Worm (Caenorhabditis elegans) whole organism, young adult: Measurements from ENCODE around the gene C45G9.14.

Experiments
- B0035.1 ChIP-seq: sonication (generic microtip); optimal IDR thresholded peaks from 2 replicates; lab custom pipeline; 2016; ENCODE audit warnings: missing genetic modification characterization, mild to moderate bottlenecking, missing compliant biosample characterization, missing genotype, missing genetic modification reagents
- B0336.3 ChIP-seq: fragments of 200-800 bp; sonication (Bioruptor generic); IDR thresholded peaks from 2 replicates; pipeline ENCODE4 v1.3.6; 2022; ENCODE audit warnings: missing genetic modification characterization, missing compliant biosample characterization
- D2030.7 ChIP-seq: fragments of 200-800 bp; sonication (Bioruptor generic); IDR thresholded peaks from 2 replicates; pipeline ENCODE4 v1.3.6; 2022; ENCODE audit warnings: missing genetic modification reagents, missing genetic modification characterization, missing compliant biosample characterization
- F10E7.11 ChIP-seq: sonication (generic microtip); optimal IDR thresholded peaks from 2 replicates; lab custom pipeline; 2017; ENCODE audit warnings: mild to moderate bottlenecking, missing genetic modification characterization, moderate library complexity, missing compliant biosample characterization
- F39B2.1 ChIP-seq: fragments of 200-800 bp; sonication (Bioruptor generic); IDR thresholded peaks from 2 replicates; pipeline ENCODE4 v1.3.6; 2022; ENCODE audit warnings: missing genetic modification reagents, missing genetic modification characterization, missing compliant biosample characterization
- F52B5.7 ChIP-seq: sonication (generic microtip); optimal IDR thresholded peaks from 2 replicates; lab custom pipeline; 2016; ENCODE audit warnings: mild to moderate bottlenecking, missing genetic modification characterization, missing compliant biosample characterization
- F57C9.4 ChIP-seq: sonication (generic microtip); optimal IDR thresholded peaks from 2 replicates; lab custom pipeline; 2017; ENCODE audit warnings: mild to moderate bottlenecking, missing genetic modification characterization, missing compliant biosample characterization
- Y56A3A.18 ChIP-seq: fragments of 200-800 bp; sonication (Bioruptor generic); IDR thresholded peaks from 2 replicates; pipeline ENCODE4 v1.3.6; 2022; ENCODE audit warnings: missing genetic modification reagents, missing genetic modification characterization, missing compliant biosample characterization
- Y95B8A.8 ChIP-seq: fragments of 200-800 bp; sonication (Bioruptor generic); IDR thresholded peaks from 2 replicates; pipeline ENCODE4 v1.3.6; 2022; ENCODE audit warnings: missing genetic modification reagents, missing genetic modification characterization, missing compliant biosample characterization
- ZK185.1 ChIP-seq: sonication (generic microtip); optimal IDR thresholded peaks from 2 replicates; lab custom pipeline; 2016; ENCODE audit warnings: mild to moderate bottlenecking, missing genetic modification characterization, missing compliant biosample characterization; ENCODE audit not compliant: poor library complexity, severe bottlenecking
- ama-1 ChIP-seq, 3 experiments: fragments of 150-350 bp in 1 of 3; sonication (generic microtip) in 2 of 3; optimal IDR thresholded peaks; 2 replicates each; lab custom pipeline; 2014 to 2018; ENCODE audit warnings: missing biosample characterization in 2 of 3, missing genetic modification characterization in 2 of 3, missing genetic modification reagents in 2 of 3
- aptf-2 ChIP-seq: fragments of 200-800 bp; sonication (Bioruptor generic); conservative IDR thresholded peaks from 2 replicates; pipeline ENCODE4 v1.3.6; 2022; ENCODE audit warnings: missing genetic modification reagents, missing genetic modification characterization, missing compliant biosample characterization
- athp-1 ChIP-seq: sonication (generic microtip); optimal IDR thresholded peaks from 2 replicates; lab custom pipeline; 2017; ENCODE audit warnings: mild to moderate bottlenecking, missing genetic modification characterization, missing compliant biosample characterization
- attf-3 ChIP-seq: fragments of 200-800 bp; sonication (Bioruptor generic); conservative IDR thresholded peaks from 2 replicates; pipeline ENCODE4 v1.3.6; 2022; ENCODE audit warnings: missing genetic modification reagents, missing genetic modification characterization, missing compliant biosample characterization
- bed-1 ChIP-seq: fragments of 200-800 bp; sonication (Bioruptor generic); IDR thresholded peaks from 2 replicates; pipeline ENCODE4 v1.3.6; 2022; ENCODE audit warnings: missing genetic modification reagents, missing genetic modification characterization, missing compliant biosample characterization
- cebp-2 ChIP-seq: fragments of 200-800 bp; sonication (Bioruptor generic); IDR thresholded peaks from 2 replicates; pipeline ENCODE4 v1.3.6; 2022; ENCODE audit warnings: missing genetic modification characterization, missing compliant biosample characterization
- ceh-58 ChIP-seq: fragments of 200-800 bp; sonication (Bioruptor generic); IDR thresholded peaks from 2 replicates; pipeline ENCODE4 v1.3.6; 2022; ENCODE audit warnings: missing genetic modification characterization, missing compliant biosample characterization
- ceh-79 ChIP-seq: sonication (generic microtip); optimal IDR thresholded peaks from 2 replicates; lab custom pipeline; 2017; ENCODE audit warnings: mild to moderate bottlenecking, missing genetic modification characterization, missing compliant biosample characterization
- ceh-91 ChIP-seq: fragments of 200-800 bp; sonication (Bioruptor generic); IDR thresholded peaks from 2 replicates; pipeline ENCODE4 v1.3.6; 2022; ENCODE audit warnings: missing genetic modification reagents, missing genetic modification characterization, missing compliant biosample characterization
- chd-7 ChIP-seq: sonication (generic microtip); optimal IDR thresholded peaks from 2 replicates; lab custom pipeline; 2016; ENCODE audit warnings: mild to moderate bottlenecking, missing genetic modification characterization, moderate library complexity, missing compliant biosample characterization
- dpl-1 ChIP-seq: fragments of 150-350 bp; optimal IDR thresholded peaks from 2 replicates; lab custom pipeline; 2014; ENCODE audit warnings: missing biosample characterization, missing genetic modification reagents, missing genetic modification characterization
- efl-1 ChIP-seq: fragments of 150-350 bp; optimal IDR thresholded peaks from 2 replicates; lab custom pipeline; 2014; ENCODE audit warnings: missing biosample characterization, missing genetic modification reagents, missing genetic modification characterization
- egl-44 ChIP-seq: fragments of 200-800 bp; sonication (Bioruptor generic); IDR thresholded peaks from 2 replicates; pipeline ENCODE4 v1.3.6; 2022; ENCODE audit warnings: missing genetic modification reagents, missing genetic modification characterization, missing compliant biosample characterization
- fkh-3 ChIP-seq: sonication (generic microtip); optimal IDR thresholded peaks from 2 replicates; lab custom pipeline; 2016; ENCODE audit warnings: mild to moderate bottlenecking, missing genetic modification characterization, missing compliant biosample characterization
- hlh-12 ChIP-seq: sonication (generic microtip); optimal IDR thresholded peaks from 2 replicates; lab custom pipeline; 2016; ENCODE audit warnings: missing genetic modification characterization, missing compliant biosample characterization
- hmg-1.2 ChIP-seq: fragments of 200-800 bp; sonication (Bioruptor generic); IDR thresholded peaks from 2 replicates; pipeline ENCODE4 v1.3.6; 2022; ENCODE audit warnings: missing genetic modification reagents, missing genetic modification characterization, missing compliant biosample characterization
- hsf-1 ChIP-seq: fragments of 200-800 bp; sonication (Bioruptor generic); IDR thresholded peaks from 2 replicates; pipeline ENCODE4 v1.3.6; 2022; ENCODE audit warnings: missing genetic modification reagents, missing genetic modification characterization, missing compliant biosample characterization
- lin-35 ChIP-seq, 3 experiments: fragments of 150-350 bp in 2 of 3; sonication (generic microtip) in 1 of 3; optimal IDR thresholded peaks; 2 replicates each; lab custom pipeline; 2014 to 2018; ENCODE audit warnings: missing biosample characterization in 3 of 3, missing genetic modification characterization in 3 of 3, missing genetic modification reagents in 3 of 3
- lin-54 ChIP-seq: fragments of 200-800 bp; sonication (Bioruptor generic); optimal IDR thresholded peaks from 2 replicates; lab custom pipeline; 2018; ENCODE audit warnings: mild to moderate bottlenecking, missing genetic modification characterization, missing compliant biosample characterization
- lsy-27 ChIP-seq: sonication (generic microtip); optimal IDR thresholded peaks from 2 replicates; lab custom pipeline; 2017; ENCODE audit warnings: missing genetic modification characterization, mild to moderate bottlenecking, missing compliant biosample characterization, antibody characterized with exemption, missing genotype, borderline replicate concordance; ENCODE audit not compliant: insufficient read depth
- madf-3 ChIP-seq: fragments of 200-800 bp; sonication (Bioruptor generic); IDR thresholded peaks from 2 replicates; pipeline ENCODE4 v1.3.6; 2022; ENCODE audit warnings: missing genetic modification reagents, missing genetic modification characterization, missing compliant biosample characterization
- mel-28 ChIP-seq: sonication (generic microtip); optimal IDR thresholded peaks from 2 replicates; lab custom pipeline; 2016; ENCODE audit warnings: borderline replicate concordance, mild to moderate bottlenecking, missing genetic modification characterization, missing compliant biosample characterization
- nfya-1 ChIP-seq: sonication (generic microtip); optimal IDR thresholded peaks from 2 replicates; lab custom pipeline; 2017; ENCODE audit warnings: antibody characterized with exemption, missing compliant biosample characterization, missing genetic modification characterization, borderline replicate concordance; ENCODE audit not compliant: insufficient read depth
- pbrm-1 ChIP-seq: fragments of 200-800 bp; sonication (Bioruptor generic); IDR thresholded peaks from 2 replicates; pipeline ENCODE4 v1.3.6; 2022; ENCODE audit warnings: missing genetic modification reagents, missing genetic modification characterization, missing compliant biosample characterization
- rec-8 ChIP-seq, 2 experiments: sonication (generic microtip); optimal IDR thresholded peaks; 2 replicates each; lab custom pipeline; 2016; ENCODE audit warnings: mild to moderate bottlenecking in 2 of 2, missing genetic modification characterization in 2 of 2, missing genetic modification reagents in 2 of 2, missing genotype in 2 of 2, missing biosample characterization in 1 of 2, missing compliant biosample characterization in 1 of 2, moderate library complexity in 1 of 2
- sdz-38 ChIP-seq: sonication (generic microtip); optimal IDR thresholded peaks from 2 replicates; lab custom pipeline; 2016; ENCODE audit warnings: missing genotype, missing genetic modification characterization, missing compliant biosample characterization
- somi-1 ChIP-seq: fragments of 200-800 bp; sonication (Bioruptor generic); optimal IDR thresholded peaks from 2 replicates; lab custom pipeline; 2018; ENCODE audit warnings: mild to moderate bottlenecking, missing genetic modification characterization, missing compliant biosample characterization
- sptf-2 ChIP-seq: fragments of 200-800 bp; sonication (Bioruptor generic); optimal IDR thresholded peaks from 2 replicates; lab custom pipeline; 2018; ENCODE audit warnings: mild to moderate bottlenecking, missing genetic modification characterization, missing compliant biosample characterization
- unc-62 ChIP-seq: fragments of 150-350 bp; optimal IDR thresholded peaks from 2 replicates; lab custom pipeline; 2014; ENCODE audit warnings: missing biosample characterization, missing genetic modification reagents, missing genetic modification characterization
- zfh-2 ChIP-seq: fragments of 200-800 bp; sonication (Bioruptor generic); conservative IDR thresholded peaks from 2 replicates; pipeline ENCODE4 v1.3.6; 2022; ENCODE audit warnings: missing genetic modification reagents, missing genetic modification characterization, missing compliant biosample characterization
- zim-3 ChIP-seq: sonication (generic microtip); optimal IDR thresholded peaks from 2 replicates; lab custom pipeline; 2017; ENCODE audit warnings: mild to moderate bottlenecking, missing genetic modification characterization, moderate library complexity, missing compliant biosample characterization
- ztf-18 ChIP-seq: sonication (generic microtip); optimal IDR thresholded peaks from 2 replicates; lab custom pipeline; 2016; ENCODE audit warnings: missing genotype, mild to moderate bottlenecking, missing genetic modification characterization, missing compliant biosample characterization
- ztf-25 ChIP-seq: fragments of 200-800 bp; sonication (Bioruptor generic); IDR thresholded peaks from 2 replicates; pipeline ENCODE4 v1.3.6; 2022; ENCODE audit warnings: missing genetic modification reagents, missing genetic modification characterization, missing compliant biosample characterization
- ztf-26 ChIP-seq: sonication (generic microtip); optimal IDR thresholded peaks from 2 replicates; lab custom pipeline; 2017; ENCODE audit warnings: missing genetic modification characterization, missing compliant biosample characterization
- ztf-6 ChIP-seq: fragments of 200-800 bp; sonication (Bioruptor generic); IDR thresholded peaks from 2 replicates; pipeline ENCODE4 v1.3.6; 2022; ENCODE audit warnings: missing genetic modification reagents, missing genetic modification characterization, missing compliant biosample characterization

Gene C45G9.14

ce11 chrIII:5024393-5024964 is 20.3 kb upstream of the C45G9.14 start, which contains the start of gene pcf-11 (continued):
- TF ChIP-seq F52B5.7 (tag; lab: Kevin White, UChicago), result no peak
- TF ChIP-seq B0035.1 (tag; lab: Kevin White, UChicago), result no peak
- no peak for TF ChIP-seq ceh-91 (GFP tag; lab: Robert Waterston, UW)

- TF ChIP-seq F39B2.1 (GFP tag; lab: Robert Waterston, UW) (0 out of 2 replicates have a peak, but pooled peaks have one; percentile 58), lsy-27 (tag; lab: Kevin White, UChicago) (no peak), ztf-18 (tag; lab: Kevin White, UChicago) (no peak), D2030.7 (GFP tag; lab: Robert Waterston, UW) (peak; percentile 55), mel-28 (tag; lab: Kevin White, UChicago) (peak; percentile 37), rec-8 (tag; optimal IDR thresholded peaks at IDR 0.05; lab: Kevin White, UChicago) (no peak), pbrm-1 (peak; percentile 45; the same call in 1 of the 2 replicates), ztf-25 (GFP tag; lab: Robert Waterston, UW) (no peak), cebp-2 (GFP tag; lab: Robert Waterston, UW) (no peak), sdz-38 (tag; lab: Kevin White, UChicago) (no peak), F10E7.11 (no peak), fkh-3 (tag; lab: Kevin White, UChicago) (no peak), ZK185.1 (tag; lab: Kevin White, UChicago) (no peak), nfya-1 (no peak), sptf-2 (GFP tag; lab: Kevin White, UChicago) (no peak), unc-62 (GFP tag; lab: Kevin White, UChicago) (no peak), lin-54 (GFP tag; lab: Kevin White, UChicago) (peak; percentile 52), F57C9.4 (tag; lab: Kevin White, UChicago) (no peak), ceh-91 (GFP tag; lab: Robert Waterston, UW) (0 out of 2 replicates have a peak, but pooled peaks have one; percentile 24), ztf-26 (tag; lab: Kevin White, UChicago) (peak; percentile 66), chd-7 (tag; lab: Kevin White, UChicago) (peak; percentile 27), hmg-1.2 (GFP tag; lab: Robert Waterston, UW) (peak; percentile 27; the same call in 1 of the 2 replicates), aptf-2 (GFP tag; lab: Robert Waterston, UW) (no peak), athp-1 (tag; lab: Kevin White, UChicago) (peak; percentile 48), Y95B8A.8 (GFP tag; lab: Robert Waterston, UW) (peak; percentile 84), lin-35 (GFP tag; optimal IDR thresholded peaks at IDR 0.05; lab: Kevin White, UChicago) (peak in 1 of 3 experiments; percentile 20), madf-3 (no peak), efl-1 (no peak), attf-3 (GFP tag; lab: Robert Waterston, UW) (peak; percentile 16; the same call in 1 of the 2 replicates), zim-3 (tag; lab: Kevin White, UChicago) (peak; percentile 35), dpl-1 (no peak), egl-44 (GFP tag; lab: Robert Waterston, UW) (no peak; the same call in 1 of the 2 replicates), hlh-12 (no peak), hsf-1 (GFP tag; lab: Robert Waterston, UW) (no peak; the same call in 1 of the 2 replicates), ceh-79 (tag; lab: Kevin White, UChicago) (no peak), ztf-6 (GFP tag; lab: Robert Waterston, UW) (no peak), Y56A3A.18 (GFP tag; lab: Robert Waterston, UW) (peak; percentile 11; the same call in 1 of the 2 replicates), somi-1 (GFP tag; lab: Kevin White, UChicago) (no peak), ama-1 (optimal IDR thresholded peaks at IDR 0.05; lab: Kevin White, UChicago) (peak; percentile 90), ama-1 (GFP tag; optimal IDR thresholded peaks at IDR 0.05; lab: Kevin White, UChicago) (peak in 1 of 2 experiments; percentile 39), ceh-58 (no peak), zfh-2 (GFP tag; lab: Robert Waterston, UW) (no peak), bed-1 (GFP tag; lab: Robert Waterston, UW) (no peak), B0336.3 (GFP tag; lab: Robert Waterston, UW) (no peak; the same call in none of the 2 replicates)
Measured at ce11 chrIII:5025136-5025629, 19.6 kb upstream of the C45G9.14 start.
